Worm (Caenorhabditis elegans): ENCODE results near the gene F42G4.2.
"Not testable (repeated sequence)": the region's sequence is repeated elsewhere in the genome, so short reads cannot be mapped to it uniquely, and the experiment has no call there.

The F42G4.2 gene

ce11 chrII:13047609-13048008 lies at the start of gene F42G4.2:
Gene F42G4.2, plus strand, starts transcription at chrII:13047909.
- not testable (repeated sequence) for TF ChIP-seq ceh-36 (tag; optimal IDR thresholded peaks at IDR 0.05); F13C5.2 (tag; optimal IDR thresholded peaks at IDR 0.05); tbx-37 (GFP tag; conservative IDR thresholded peaks at IDR 0.05)

ce11 chrII:13000753-13001152 lies 47.0 kb upstream of the F42G4.2 start, which contains the start of gene Y38F1A.8:
Gene Y38F1A.8, minus strand, starts transcription at chrII:13000853.
- TF ChIP-seq tra-4 (tag; optimal IDR thresholded peaks at IDR 0.05) (no peak), ceh-36 (tag; optimal IDR thresholded peaks at IDR 0.05) (no peak), tbx-11 (GFP tag; IDR thresholded peaks at IDR 0.05) (no peak), ets-7 (tag; optimal IDR thresholded peaks at IDR 0.05) (no peak), hmbx-1 (tag; optimal IDR thresholded peaks at IDR 0.05) (no peak), tbx-37 (GFP tag; conservative IDR thresholded peaks at IDR 0.05) (no peak), sea-1 (GFP tag; conservative IDR thresholded peaks at IDR 0.05) (no peak), aly-1 (tag; optimal IDR thresholded peaks at IDR 0.05) (no peak), hmg-4 (GFP tag; optimal IDR thresholded peaks at IDR 0.05) (no peak), F13C5.2 (tag; optimal IDR thresholded peaks at IDR 0.05) (no peak), pes-1 (GFP tag; IDR thresholded peaks at IDR 0.05) (no peak), scrt-1 (GFP tag; IDR thresholded peaks at IDR 0.05) (no peak), flt-1 (GFP tag; IDR thresholded peaks at IDR 0.05) (no peak), ama-1 (optimal IDR thresholded peaks at IDR 0.05) (no peak), hnd-1 (tag; optimal IDR thresholded peaks at IDR 0.05) (no peak)

- no peak for TF ChIP-seq sea-1 (GFP tag; conservative IDR thresholded peaks at IDR 0.05)
- no peak for TF ChIP-seq B0310.2 (tag; optimal IDR thresholded peaks at IDR 0.05)
- no peak for TF ChIP-seq aly-1 (tag; optimal IDR thresholded peaks at IDR 0.05)
- TF ChIP-seq tra-4 (tag; optimal IDR thresholded peaks at IDR 0.05), result no peak
- TF ChIP-seq tbx-11 (GFP tag; IDR thresholded peaks at IDR 0.05), result no peak
- no peak for TF ChIP-seq hmbx-1 (tag; optimal IDR thresholded peaks at IDR 0.05)
- TF ChIP-seq ceh-36 (tag; optimal IDR thresholded peaks at IDR 0.05), result no peak
- no peak for TF ChIP-seq tbx-37 (GFP tag; conservative IDR thresholded peaks at IDR 0.05)
- TF ChIP-seq ets-7 (tag; optimal IDR thresholded peaks at IDR 0.05), result no peak
- TF ChIP-seq flt-1 (GFP tag; IDR thresholded peaks at IDR 0.05), result no peak
- TF ChIP-seq scrt-1 (GFP tag; IDR thresholded peaks at IDR 0.05), result no peak
- TF ChIP-seq ama-1 (optimal IDR thresholded peaks at IDR 0.05), result no peak
- TF ChIP-seq hmg-4 (GFP tag; optimal IDR thresholded peaks at IDR 0.05), result no peak
- no peak for TF ChIP-seq F13C5.2 (tag; optimal IDR thresholded peaks at IDR 0.05)
- no peak for TF ChIP-seq ceh-13 (GFP tag; optimal IDR thresholded peaks at IDR 0.05)
Observed at ce11 chrII:13003244-13003643, 44.5 kb upstream of the F42G4.2 start.

- TF ChIP-seq hmg-4 (GFP tag; optimal IDR thresholded peaks at IDR 0.05) (no peak), flt-1 (GFP tag; IDR thresholded peaks at IDR 0.05) (no peak), sea-1 (GFP tag; conservative IDR thresholded peaks at IDR 0.05) (no peak), tra-4 (tag; optimal IDR thresholded peaks at IDR 0.05) (no peak), hnd-1 (tag; optimal IDR thresholded peaks at IDR 0.05) (no peak), aly-1 (tag; optimal IDR thresholded peaks at IDR 0.05) (no peak), tbx-37 (GFP tag; conservative IDR thresholded peaks at IDR 0.05) (no peak), ama-1 (optimal IDR thresholded peaks at IDR 0.05) (no peak), B0310.2 (tag; optimal IDR thresholded peaks at IDR 0.05) (no peak), ceh-36 (tag; optimal IDR thresholded peaks at IDR 0.05) (no peak), F13C5.2 (tag; optimal IDR thresholded peaks at IDR 0.05) (no peak), hmbx-1 (tag; optimal IDR thresholded peaks at IDR 0.05) (no peak), ceh-13 (GFP tag; optimal IDR thresholded peaks at IDR 0.05) (no peak), tbx-11 (GFP tag; IDR thresholded peaks at IDR 0.05) (no peak), ets-7 (tag; optimal IDR thresholded peaks at IDR 0.05) (no peak), scrt-1 (GFP tag; IDR thresholded peaks at IDR 0.05) (no peak)
Observed at ce11 chrII:13004160-13004871, 43.4 kb upstream of the F42G4.2 start.

- TF ChIP-seq ets-7 (tag; optimal IDR thresholded peaks at IDR 0.05), result no peak
- TF ChIP-seq tbx-11 (GFP tag; IDR thresholded peaks at IDR 0.05), result no peak
- TF ChIP-seq sea-1 (GFP tag; conservative IDR thresholded peaks at IDR 0.05), result no peak
- no peak for TF ChIP-seq B0310.2 (tag; optimal IDR thresholded peaks at IDR 0.05)
- TF ChIP-seq flt-1 (GFP tag; IDR thresholded peaks at IDR 0.05), result no peak
- no peak for TF ChIP-seq hnd-1 (tag; optimal IDR thresholded peaks at IDR 0.05)
- no peak for TF ChIP-seq hmbx-1 (tag; optimal IDR thresholded peaks at IDR 0.05)
- TF ChIP-seq tra-4 (tag; optimal IDR thresholded peaks at IDR 0.05), result no peak
- TF ChIP-seq ceh-13 (GFP tag; optimal IDR thresholded peaks at IDR 0.05), result no peak
- no peak for TF ChIP-seq ama-1 (optimal IDR thresholded peaks at IDR 0.05)
- TF ChIP-seq scrt-1 (GFP tag; IDR thresholded peaks at IDR 0.05), result no peak
- TF ChIP-seq F13C5.2 (tag; optimal IDR thresholded peaks at IDR 0.05), result no peak
- no peak for TF ChIP-seq tbx-37 (GFP tag; conservative IDR thresholded peaks at IDR 0.05)
- no peak for TF ChIP-seq ceh-36 (tag; optimal IDR thresholded peaks at IDR 0.05)
- no peak for TF ChIP-seq aly-1 (tag; optimal IDR thresholded peaks at IDR 0.05)
Observed at ce11 chrII:13004872-13005252, 42.8 kb upstream of the F42G4.2 start.

ce11 chrII:13006283-13006682 lies 41.4 kb upstream of the F42G4.2 start:
- TF ChIP-seq hmbx-1 (tag; optimal IDR thresholded peaks at IDR 0.05) (no peak), aly-1 (tag; optimal IDR thresholded peaks at IDR 0.05) (no peak), tra-4 (tag; optimal IDR thresholded peaks at IDR 0.05) (no peak), pes-1 (GFP tag; IDR thresholded peaks at IDR 0.05) (no peak)

- no peak for TF ChIP-seq sea-1 (GFP tag; conservative IDR thresholded peaks at IDR 0.05)
- no peak for TF ChIP-seq ets-7 (tag; optimal IDR thresholded peaks at IDR 0.05)
- TF ChIP-seq hmbx-1 (tag; optimal IDR thresholded peaks at IDR 0.05), result no peak
- no peak for TF ChIP-seq B0310.2 (tag; optimal IDR thresholded peaks at IDR 0.05)
- no peak for TF ChIP-seq F13C5.2 (tag; optimal IDR thresholded peaks at IDR 0.05)
- no peak for TF ChIP-seq aly-1 (tag; optimal IDR thresholded peaks at IDR 0.05)
- no peak for TF ChIP-seq tbx-37 (GFP tag; conservative IDR thresholded peaks at IDR 0.05)
- TF ChIP-seq scrt-1 (GFP tag; IDR thresholded peaks at IDR 0.05), result no peak
- TF ChIP-seq hnd-1 (tag; optimal IDR thresholded peaks at IDR 0.05), result no peak
- no peak for TF ChIP-seq tra-4 (tag; optimal IDR thresholded peaks at IDR 0.05)
- no peak for TF ChIP-seq pes-1 (GFP tag; IDR thresholded peaks at IDR 0.05)
- TF ChIP-seq ceh-13 (GFP tag; optimal IDR thresholded peaks at IDR 0.05), result no peak
- TF ChIP-seq ceh-36 (tag; optimal IDR thresholded peaks at IDR 0.05), result no peak
Observed at ce11 chrII:13007717-13008461, 39.8 kb upstream of the F42G4.2 start, which contains the start of gene oig-2. Gene oig-2, minus strand, starts transcription at chrII:13008164.

Measured in whole organism, early embryonic.